Fruit fly (Drosophila melanogaster) whole organism, embryonic: ENCODE measurements around the gene mib2.

ENCODE experiments used
- Ada2b ChIP-seq: fragments of 200-800 bp; sonication (Bioruptor generic); IDR thresholded peaks from 2 replicates; pipeline ENCODE4 v1.3.6; 2022; ENCODE audit warnings: missing biosample characterization, missing genetic modification characterization
- Atf-2 ChIP-seq: fragments of 200-800 bp; sonication (Bioruptor generic); optimal IDR thresholded peaks from 2 replicates; lab custom pipeline; 2016; ENCODE audit warnings: missing biosample characterization, missing genetic modification characterization
- B-H1 ChIP-seq: fragments of 200-800 bp; sonication (Bioruptor generic); IDR thresholded peaks from 3 replicates; pipeline ENCODE4 v1.3.6; 2022; ENCODE audit warnings: missing biosample characterization, missing genetic modification characterization
- CG10979 ChIP-seq: fragments of 200-800 bp; sonication (Bioruptor generic); optimal IDR thresholded peaks from 2 replicates; lab custom pipeline; 2018; ENCODE audit warnings: missing biosample characterization, mild to moderate bottlenecking, missing genetic modification characterization, moderate library complexity
- CG11093 ChIP-seq: fragments of 200-800 bp; sonication (Bioruptor generic); IDR thresholded peaks from 3 replicates; pipeline ENCODE4 v1.3.6; 2022; ENCODE audit warnings: missing biosample characterization, missing genetic modification characterization
- CG12659 ChIP-seq: fragments of 200-800 bp; sonication (Bioruptor generic); optimal IDR thresholded peaks from 3 replicates; lab custom pipeline; 2017; ENCODE audit warnings: mild to moderate bottlenecking, missing biosample characterization, missing genetic modification reagents, missing genetic modification characterization
- CG13123 ChIP-seq: fragments of 200-800 bp; sonication (Bioruptor generic); optimal IDR thresholded peaks from 2 replicates; lab custom pipeline; 2016; ENCODE audit warnings: missing biosample characterization, missing genetic modification characterization
- CG13624 ChIP-seq: fragments of 200-800 bp; sonication (Bioruptor generic); optimal IDR thresholded peaks from 2 replicates; lab custom pipeline; 2016; ENCODE audit warnings: missing biosample characterization, missing genetic modification characterization
- CG14050 ChIP-seq: fragments of 200-800 bp; sonication (Bioruptor generic); IDR thresholded peaks from 3 replicates; pipeline ENCODE4 v1.3.6; 2022; ENCODE audit warnings: missing biosample characterization, missing genetic modification characterization
- CG15269 ChIP-seq: fragments of 200-800 bp; sonication (Bioruptor generic); optimal IDR thresholded peaks from 2 replicates; lab custom pipeline; 2018; ENCODE audit warnings: missing biosample characterization, mild to moderate bottlenecking, missing genetic modification characterization, moderate library complexity
- CG16815 ChIP-seq: fragments of 200-800 bp; sonication (Bioruptor generic); optimal IDR thresholded peaks from 3 replicates; lab custom pipeline; 2017; ENCODE audit warnings: missing biosample characterization, mild to moderate bottlenecking, missing genetic modification characterization
- CG17568 ChIP-seq: fragments of 200-800 bp; sonication (Bioruptor generic); optimal IDR thresholded peaks from 2 replicates; lab custom pipeline; 2018; ENCODE audit warnings: missing biosample characterization, mild to moderate bottlenecking, missing genetic modification characterization, moderate library complexity
- CG2120 ChIP-seq: fragments of 200-800 bp; sonication (Bioruptor generic); optimal IDR thresholded peaks from 3 replicates; lab custom pipeline; 2016; ENCODE audit warnings: missing biosample characterization, missing genetic modification characterization
- CG31224 ChIP-seq: fragments of 200-800 bp; sonication (Bioruptor generic); IDR thresholded peaks from 2 replicates; pipeline ENCODE4 v1.3.6; 2022; ENCODE audit warnings: missing biosample characterization, missing genetic modification characterization
- CG3407 ChIP-seq: fragments of 200-800 bp; sonication (Bioruptor generic); optimal IDR thresholded peaks from 2 replicates; lab custom pipeline; 2018; ENCODE audit warnings: missing biosample characterization, mild to moderate bottlenecking, missing genetic modification characterization
- CG42726 ChIP-seq: fragments of 200-800 bp; sonication (Bioruptor generic); IDR thresholded peaks from 2 replicates; pipeline ENCODE4 v1.3.6; 2022; ENCODE audit warnings: missing biosample characterization, missing genetic modification characterization; ENCODE audit not compliant: partially characterized antibody
- CG4282 ChIP-seq: fragments of 200-800 bp; sonication (Bioruptor generic); optimal IDR thresholded peaks from 2 replicates; lab custom pipeline; 2016; ENCODE audit warnings: missing biosample characterization, missing genetic modification characterization
- CG6654 ChIP-seq: fragments of 200-800 bp; sonication (Bioruptor generic); optimal IDR thresholded peaks from 2 replicates; lab custom pipeline; 2017; ENCODE audit warnings: missing biosample characterization, mild to moderate bottlenecking, missing genetic modification characterization
- CG8388 ChIP-seq: fragments of 200-800 bp; sonication (Bioruptor generic); optimal IDR thresholded peaks from 2 replicates; lab custom pipeline; 2019; ENCODE audit warnings: missing biosample characterization, mild to moderate bottlenecking, missing genetic modification characterization, moderate library complexity
- CG8944 ChIP-seq: fragments of 200-800 bp; sonication (Bioruptor generic); optimal IDR thresholded peaks from 3 replicates; lab custom pipeline; 2016; ENCODE audit warnings: missing biosample characterization, missing genetic modification characterization
- CG9797 ChIP-seq: fragments of 200-800 bp; sonication (Bioruptor generic); optimal IDR thresholded peaks from 3 replicates; lab custom pipeline; 2018; ENCODE audit warnings: missing biosample characterization, mild to moderate bottlenecking, missing genetic modification characterization
- D ChIP-seq, 2 experiments: fragments of 200-800 bp in 1 of 2; fragments of >200 bp in 1 of 2; sonication (Bioruptor generic) in 1 of 2; optimal IDR thresholded peaks; 2 replicates in 1 of 2; 3 replicates in 1 of 2; lab custom pipeline; 2017; ENCODE audit warnings: mild to moderate bottlenecking in 1 of 2, missing biosample characterization in 1 of 2, missing genetic modification characterization in 1 of 2, missing genetic modification reagents in 1 of 2
- D19B ChIP-seq: fragments of 200-800 bp; sonication (Bioruptor generic); optimal IDR thresholded peaks from 2 replicates; lab custom pipeline; 2017; ENCODE audit warnings: missing biosample characterization, mild to moderate bottlenecking, missing genetic modification characterization
- Dad ChIP-seq: fragments of 200-800 bp; sonication (Bioruptor generic); optimal IDR thresholded peaks from 3 replicates; lab custom pipeline; 2016; ENCODE audit warnings: missing biosample characterization, missing genetic modification characterization
- Dll ChIP-seq: fragments of 200-800 bp; sonication (Bioruptor generic); IDR thresholded peaks from 4 replicates; pipeline ENCODE4 v1.3.6; 2022; ENCODE audit warnings: missing biosample characterization, missing genetic modification characterization; ENCODE audit not compliant: partially characterized antibody
- Doc3 ChIP-seq: fragments of 200-800 bp; sonication (Bioruptor generic); IDR thresholded peaks from 3 replicates; pipeline ENCODE4 v1.3.6; 2022; ENCODE audit warnings: missing biosample characterization, missing genetic modification characterization; ENCODE audit not compliant: partially characterized antibody
- ERR ChIP-seq: fragments of 200-800 bp; sonication (Bioruptor generic); optimal IDR thresholded peaks from 2 replicates; lab custom pipeline; 2016; ENCODE audit warnings: missing biosample characterization, missing genetic modification characterization
- Lpt ChIP-seq: fragments of >200 bp; optimal IDR thresholded peaks from 2 replicates; lab custom pipeline; 2018; ENCODE audit warnings: missing biosample characterization, missing genetic modification characterization
- Meics ChIP-seq: fragments of 200-800 bp; sonication (Bioruptor generic); optimal IDR thresholded peaks from 2 replicates; lab custom pipeline; 2017; ENCODE audit warnings: missing biosample characterization, mild to moderate bottlenecking, missing genetic modification characterization
- Opbp ChIP-seq: fragments of 200-800 bp; sonication (Bioruptor generic); IDR thresholded peaks from 3 replicates; pipeline ENCODE4 v1.3.6; 2022; ENCODE audit warnings: missing biosample characterization, missing genetic modification characterization; ENCODE audit not compliant: partially characterized antibody
- Ptx1 ChIP-seq: fragments of 200-800 bp; sonication (Bioruptor generic); IDR thresholded peaks from 2 replicates; pipeline ENCODE4 v1.3.6; 2022; ENCODE audit warnings: missing biosample characterization, missing genetic modification characterization
- Sox100B ChIP-seq: fragments of 200-800 bp; sonication (Bioruptor generic); optimal IDR thresholded peaks from 3 replicates; lab custom pipeline; 2018; ENCODE audit warnings: missing biosample characterization, mild to moderate bottlenecking, missing genetic modification characterization
- Xbp1 ChIP-seq: fragments of 200-800 bp; sonication (Bioruptor generic); optimal IDR thresholded peaks from 3 replicates; lab custom pipeline; 2016; ENCODE audit warnings: missing biosample characterization, mild to moderate bottlenecking, missing genetic modification characterization
- chn ChIP-seq: fragments of 200-800 bp; sonication (Bioruptor generic); optimal IDR thresholded peaks from 2 replicates; lab custom pipeline; 2016; ENCODE audit warnings: missing biosample characterization, missing genetic modification characterization
- dpn ChIP-seq, 2 experiments: fragments of 200-800 bp; sonication (Bioruptor generic); optimal IDR thresholded peaks; 3 replicates each; lab custom pipeline; 2016; ENCODE audit warnings: missing biosample characterization in 2 of 2, missing genetic modification characterization in 2 of 2
- emc ChIP-seq: fragments of 200-800 bp; sonication (Bioruptor generic); optimal IDR thresholded peaks from 2 replicates; lab custom pipeline; 2016; ENCODE audit warnings: missing biosample characterization, missing genetic modification characterization
- en ChIP-seq: fragments of 200-800 bp; sonication (Bioruptor generic); optimal IDR thresholded peaks from 2 replicates; lab custom pipeline; 2016; ENCODE audit warnings: missing biosample characterization, missing genetic modification characterization
- esg ChIP-seq: fragments of 200-800 bp; sonication (Bioruptor generic); conservative IDR thresholded peaks from 2 replicates; pipeline ENCODE4 v1.3.6; 2022; ENCODE audit warnings: missing biosample characterization, missing genetic modification characterization
- ewg ChIP-seq: fragments of 200-800 bp; sonication (Bioruptor generic); optimal IDR thresholded peaks from 3 replicates; lab custom pipeline; 2017; ENCODE audit warnings: mild to moderate bottlenecking, missing biosample characterization, missing genetic modification reagents, missing genetic modification characterization
- gt ChIP-seq: fragments of 200-800 bp; sonication (Bioruptor generic); IDR thresholded peaks from 2 replicates; pipeline ENCODE4 v1.3.6; 2022; ENCODE audit warnings: missing biosample characterization, missing genetic modification characterization
- kni ChIP-seq: fragments of 200-800 bp; sonication (Bioruptor generic); optimal IDR thresholded peaks from 3 replicates; lab custom pipeline; 2017; ENCODE audit warnings: mild to moderate bottlenecking, missing biosample characterization, missing genetic modification reagents, missing genetic modification characterization
- lmd ChIP-seq: fragments of 200-800 bp; sonication (Bioruptor generic); IDR thresholded peaks from 2 replicates; pipeline ENCODE4 v1.3.6; 2022; ENCODE audit warnings: missing biosample characterization, missing genetic modification characterization
- nau ChIP-seq: fragments of 200-800 bp; sonication (Bioruptor generic); optimal IDR thresholded peaks from 3 replicates; lab custom pipeline; 2017; ENCODE audit warnings: missing biosample characterization, mild to moderate bottlenecking, missing genetic modification characterization, missing genetic modification reagents
- repo ChIP-seq: fragments of 200-800 bp; sonication (Bioruptor generic); optimal IDR thresholded peaks from 2 replicates; lab custom pipeline; 2016; ENCODE audit warnings: missing biosample characterization, missing genetic modification characterization
- sens ChIP-seq: fragments of 200-800 bp; sonication (Bioruptor generic); peaks from one replicate; lab custom pipeline; 2016; ENCODE audit warnings: missing biosample characterization, missing genetic modification characterization
- sens-2 ChIP-seq: fragments of 200-800 bp; sonication (Bioruptor generic); IDR thresholded peaks from 2 replicates; pipeline ENCODE4 v1.3.6; 2022; ENCODE audit warnings: missing biosample characterization, missing genetic modification characterization
- sim ChIP-seq: fragments of 200-800 bp; sonication (Bioruptor generic); IDR thresholded peaks from 2 replicates; pipeline ENCODE4 v1.3.6; 2022; ENCODE audit warnings: missing biosample characterization, missing genetic modification characterization
- wor ChIP-seq: fragments of 200-800 bp; sonication (Bioruptor generic); IDR thresholded peaks from 2 replicates; pipeline ENCODE4 v1.3.6; 2022; ENCODE audit warnings: missing biosample characterization, missing genetic modification characterization

mib2 gene

dm6 chr2L:18987078-18987895 lies 47.0 kb upstream of the mib2 start, which contains the start of the genes Swip-1 and EMC5 (continued):
- no peak for TF ChIP-seq Lpt (GFP tag; lab: Kevin White, UChicago)
- peak; percentile 11 for TF ChIP-seq CG13624 (GFP tag; lab: Kevin White, UChicago)
- peak; percentile 54 for TF ChIP-seq CG2120 (GFP tag; lab: Kevin White, UChicago)
- peak; percentile 16 for TF ChIP-seq ewg (GFP tag; lab: Kevin White, UChicago)
- TF ChIP-seq CG13123 (GFP tag; lab: Kevin White, UChicago) = no peak
- no peak for TF ChIP-seq en (GFP tag; lab: Kevin White, UChicago)
- TF ChIP-seq repo (GFP tag; lab: Kevin White, UChicago) = no peak
- no peak for TF ChIP-seq Dad (GFP tag; lab: Kevin White, UChicago)
- no peak for TF ChIP-seq D (optimal IDR thresholded peaks at IDR 0.05; lab: Kevin White, UChicago)
- peak; percentile 14 for TF ChIP-seq D (GFP tag; optimal IDR thresholded peaks at IDR 0.05; lab: Kevin White, UChicago)
- TF ChIP-seq CG3407 (GFP tag; lab: Kevin White, UChicago) = peak; percentile 13
- no peak for TF ChIP-seq Atf-2 (GFP tag; lab: Kevin White, UChicago)
- TF ChIP-seq lmd (GFP tag; lab: Robert Waterston, UW) = peak; percentile 73; the same call in 1 of the 2 replicates
- no peak for TF ChIP-seq CG17568 (GFP tag; lab: Kevin White, UChicago)
- peak; percentile 56 for TF ChIP-seq CG10979 (tag; lab: Kevin White, UChicago)
- TF ChIP-seq Ada2b (GFP tag; lab: Robert Waterston, UW) = 0 out of 2 replicates have a peak, but pooled peaks have one; percentile 10
- no peak for TF ChIP-seq sim (GFP tag; lab: Robert Waterston, UW)
- TF ChIP-seq kni = no peak
- TF ChIP-seq ERR (GFP tag; lab: Kevin White, UChicago) = no peak
- 0 out of 2 replicates have a peak, but pooled peaks have one; percentile 11 for TF ChIP-seq CG31224
- TF ChIP-seq CG12659 = peak; percentile 82
- TF ChIP-seq dpn (GFP tag; optimal IDR thresholded peaks at IDR 0.05; lab: Kevin White, UChicago) = peak in 1 of 2 experiments; percentile 53
- TF ChIP-seq CG6654 (GFP tag; lab: Kevin White, UChicago) = no peak
- no peak for TF ChIP-seq CG11093 (GFP tag; lab: Robert Waterston, UW)
- no peak for TF ChIP-seq wor (GFP tag; lab: Robert Waterston, UW)
- TF ChIP-seq Opbp (GFP tag; lab: Robert Waterston, UW) = peak; percentile 41; the same call in 2 of the 3 replicates
- TF ChIP-seq Dll (GFP tag; lab: Robert Waterston, UW) = peak; percentile 78
- TF ChIP-seq Sox100B (GFP tag; lab: Kevin White, UChicago) = peak; percentile 62
- no peak for TF ChIP-seq sens-2 (GFP tag; lab: Robert Waterston, UW)
- TF ChIP-seq esg = peak; percentile 50
- TF ChIP-seq CG8388 (GFP tag; lab: Kevin White, UChicago) = peak; percentile 62
- TF ChIP-seq gt (GFP tag; lab: Robert Waterston, UW) = no peak
- no peak for TF ChIP-seq emc (GFP tag; lab: Kevin White, UChicago)
- no peak for TF ChIP-seq nau (GFP tag; lab: Kevin White, UChicago)
- peak; percentile 73 for TF ChIP-seq Xbp1
- peak; percentile 48 for TF ChIP-seq CG16815
- peak; percentile 66 for TF ChIP-seq CG15269 (tag; lab: Kevin White, UChicago)
- TF ChIP-seq Ptx1 = peak; percentile 82
- peak; percentile 72 for TF ChIP-seq CG42726 (GFP tag; lab: Robert Waterston, UW)
- TF ChIP-seq D19B = no peak
- peak; percentile 45; the same call in 1 of the 3 replicates for TF ChIP-seq Doc3
- TF ChIP-seq CG9797 = peak; percentile 77
- peak; percentile 60 for TF ChIP-seq Meics (GFP tag; lab: Kevin White, UChicago)
- no peak for TF ChIP-seq chn
- TF ChIP-seq CG8944 (GFP tag; lab: Kevin White, UChicago) = no peak
- TF ChIP-seq CG14050 = no peak
- peak; percentile 55 for TF ChIP-seq sens (GFP tag; lab: Kevin White, UChicago)
- TF ChIP-seq B-H1 = peak; percentile 17; the same call in 1 of the 3 replicates
- TF ChIP-seq CG4282 (GFP tag; lab: Kevin White, UChicago) = no peak
